Fruit fly (Drosophila melanogaster): Measurements from ENCODE around the gene stwl.

DNA sequence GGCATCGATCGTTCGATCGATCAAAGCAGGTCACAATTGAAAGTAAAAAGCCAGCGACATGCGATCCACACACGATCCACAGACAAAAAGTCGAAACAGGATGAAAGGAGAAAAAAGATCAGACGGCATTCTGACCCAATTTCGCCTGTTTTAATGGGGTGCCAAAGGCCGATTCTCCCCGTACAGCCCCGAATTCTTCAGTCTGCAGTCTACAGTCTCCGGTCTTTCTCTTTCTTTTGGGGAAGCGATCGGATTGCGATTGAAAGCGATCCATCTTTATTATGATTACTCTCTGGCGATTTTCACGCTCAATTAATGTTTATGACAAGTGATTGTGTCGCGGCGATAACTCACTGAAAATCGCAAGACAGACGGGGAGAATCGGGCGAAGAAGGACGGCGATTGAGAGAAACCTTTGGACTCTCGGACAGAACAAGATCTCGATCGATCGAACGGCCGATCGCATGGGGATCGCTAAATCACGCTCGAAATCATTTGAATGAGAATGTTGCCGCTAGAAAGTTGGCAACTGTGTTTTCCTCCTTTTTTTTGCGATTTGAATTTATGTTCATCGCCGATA, 40.7 kb upstream of the stwl start:
- TF ChIP-seq bab1 (GFP tag; optimal IDR thresholded peaks at IDR 0.05) (no peak), Mnt (GFP tag; optimal IDR thresholded peaks at IDR 0.05) (no peak), ovo (GFP tag; optimal IDR thresholded peaks at IDR 0.05) (no peak), CG1620 (GFP tag; optimal IDR thresholded peaks at IDR 0.05) (no peak), tj (GFP tag; optimal IDR thresholded peaks at IDR 0.05) (no peak), kay (GFP tag; ENCODE audit: borderline replicate concordance) (no peak)

Measured in whole organism, adult.